Worm (Caenorhabditis elegans) whole organism, L2 larva: ENCODE measurements around the gene par-4.

ENCODE experiments used
- F13H6.1 ChIP-seq: sonication (generic microtip); optimal IDR thresholded peaks from 2 replicates; lab custom pipeline; 2016; ENCODE audit warnings: missing genetic modification characterization, missing compliant biosample characterization
- egl-27 ChIP-seq: sonication (generic microtip); optimal IDR thresholded peaks from 3 replicates; lab custom pipeline; 2017; ENCODE audit warnings: missing biosample characterization, missing genetic modification reagents, missing genetic modification characterization
- fos-1 ChIP-seq: fragments of 150-350 bp; optimal IDR thresholded peaks from 2 replicates; lab custom pipeline; 2014; ENCODE audit warnings: missing biosample characterization, missing genetic modification characterization
- nhr-11 ChIP-seq: fragments of 150-350 bp; optimal IDR thresholded peaks from 2 replicates; lab custom pipeline; 2014; ENCODE audit warnings: missing biosample characterization, missing genetic modification characterization
- nhr-21 ChIP-seq: fragments of 150-350 bp; optimal IDR thresholded peaks from 2 replicates; lab custom pipeline; 2014; ENCODE audit warnings: missing biosample characterization, missing genetic modification characterization
- nhr-25 ChIP-seq: fragments of 150-350 bp; sonication (generic microtip); optimal IDR thresholded peaks from 3 replicates; lab custom pipeline; 2014; ENCODE audit warnings: missing biosample characterization, missing genetic modification characterization
- nhr-77 ChIP-seq: fragments of 150-350 bp; optimal IDR thresholded peaks from 2 replicates; lab custom pipeline; 2014; ENCODE audit warnings: missing biosample characterization, missing genetic modification characterization
- unc-39 ChIP-seq: fragments of 150-350 bp; optimal IDR thresholded peaks from 2 replicates; lab custom pipeline; 2014; ENCODE audit warnings: missing biosample characterization, missing genetic modification characterization
- unc-62 ChIP-seq: fragments of 150-350 bp; optimal IDR thresholded peaks from 2 replicates; lab custom pipeline; 2014; ENCODE audit warnings: missing biosample characterization, missing genetic modification reagents, missing genetic modification characterization
- ztf-4 ChIP-seq: fragments of 150-350 bp; optimal IDR thresholded peaks from 2 replicates; lab custom pipeline; 2014; ENCODE audit warnings: missing biosample characterization, missing genetic modification characterization

- no peak for TF ChIP-seq unc-62 (GFP tag; lab: Kevin White, UChicago)
- TF ChIP-seq nhr-11 (tag; lab: Kevin White, UChicago): no peak
- TF ChIP-seq egl-27 (tag; lab: Kevin White, UChicago): no peak
- no peak for TF ChIP-seq fos-1
- TF ChIP-seq nhr-21: no peak
- TF ChIP-seq nhr-77 (tag; lab: Kevin White, UChicago): no peak
- no peak for TF ChIP-seq nhr-25
- no peak for TF ChIP-seq ztf-4 (tag; lab: Kevin White, UChicago)
- TF ChIP-seq unc-39 (tag; lab: Kevin White, UChicago): no peak
- no peak for TF ChIP-seq F13H6.1 (tag; lab: Kevin White, UChicago)
These were observed 46.0 kb downstream of the par-4 start for ce11 chrV:18144442-18144841.
